Worm (Caenorhabditis elegans) whole organism, L4 larva: ENCODE data around the gene ZC15.10.

Source experiments
- F26F4.8 ChIP-seq: fragments of 200-800 bp; sonication (Bioruptor generic); conservative IDR thresholded peaks from 2 replicates; pipeline ENCODE4 v1.3.6; 2022; ENCODE audit warnings: missing genetic modification characterization, missing compliant biosample characterization
- Y75B8A.6 ChIP-seq: fragments of 200-800 bp; sonication (Bioruptor generic); IDR thresholded peaks from 2 replicates; pipeline ENCODE4 v1.3.6; 2022; ENCODE audit warnings: missing genetic modification reagents, missing genetic modification characterization, missing compliant biosample characterization
- ama-1 ChIP-seq: fragments of 150-350 bp; optimal IDR thresholded peaks from 2 replicates; lab custom pipeline; 2014; ENCODE audit warnings: inconsistent platforms, mixed read lengths
- ceh-20 ChIP-seq: fragments of 200-800 bp; sonication (Bioruptor generic); IDR thresholded peaks from 2 replicates; pipeline ENCODE4 v1.3.6; 2022; ENCODE audit warnings: missing genetic modification reagents, missing genetic modification characterization, missing compliant biosample characterization
- ceh-32 ChIP-seq: sonication (generic microtip); optimal IDR thresholded peaks from 2 replicates; lab custom pipeline; 2016; ENCODE audit warnings: mild to moderate bottlenecking, missing genetic modification characterization, missing compliant biosample characterization; ENCODE audit not compliant: poor library complexity
- dpl-1 ChIP-seq: fragments of 150-350 bp; optimal IDR thresholded peaks from 2 replicates; lab custom pipeline; 2014; ENCODE audit warnings: missing biosample characterization, missing genetic modification reagents, missing genetic modification characterization
- dve-1 ChIP-seq: sonication (generic microtip); optimal IDR thresholded peaks from 2 replicates; lab custom pipeline; 2017; ENCODE audit warnings: antibody characterized with exemption, mild to moderate bottlenecking, missing genetic modification characterization, missing compliant biosample characterization; ENCODE audit not compliant: insufficient read depth
- egl-27 ChIP-seq: sonication (generic microtip); optimal IDR thresholded peaks from 3 replicates; lab custom pipeline; 2017; ENCODE audit warnings: missing biosample characterization, missing genetic modification reagents, missing genetic modification characterization
- lin-38 ChIP-seq: fragments of 200-800 bp; sonication (Bioruptor generic); IDR thresholded peaks from 2 replicates; pipeline ENCODE4 v1.3.6; 2022; ENCODE audit warnings: missing genetic modification reagents, missing genetic modification characterization, missing compliant biosample characterization
- mdt-29 ChIP-seq: fragments of 200-800 bp; sonication (Bioruptor generic); IDR thresholded peaks from 2 replicates; pipeline ENCODE4 v1.3.6; 2022; ENCODE audit warnings: missing genetic modification reagents, missing genetic modification characterization, missing compliant biosample characterization
- mep-1 ChIP-seq: fragments of 150-350 bp; sonication (generic microtip); optimal IDR thresholded peaks from 3 replicates; lab custom pipeline; 2014; ENCODE audit warnings: missing biosample characterization, missing genetic modification characterization
- rbr-2 ChIP-seq: sonication (generic microtip); optimal IDR thresholded peaks from 2 replicates; lab custom pipeline; 2016; ENCODE audit warnings: missing genotype, missing genetic modification characterization, missing compliant biosample characterization
- set-16 ChIP-seq: fragments of 200-800 bp; sonication (Bioruptor generic); IDR thresholded peaks from 2 replicates; pipeline ENCODE4 v1.3.6; 2022; ENCODE audit warnings: missing genetic modification reagents, missing genetic modification characterization, missing compliant biosample characterization
- unc-62 ChIP-seq, 3 experiments: fragments of 150-350 bp in 1 of 3; sonication (generic microtip); optimal IDR thresholded peaks in 2 of 3; peaks in 1 of 3; 1 replicate in 1 of 3; 2 replicates in 2 of 3; lab custom pipeline; 2014 to 2017; ENCODE audit warnings: missing biosample characterization in 3 of 3, missing genetic modification characterization in 3 of 3, missing genetic modification reagents in 3 of 3, missing genotype in 1 of 3

DNA sequence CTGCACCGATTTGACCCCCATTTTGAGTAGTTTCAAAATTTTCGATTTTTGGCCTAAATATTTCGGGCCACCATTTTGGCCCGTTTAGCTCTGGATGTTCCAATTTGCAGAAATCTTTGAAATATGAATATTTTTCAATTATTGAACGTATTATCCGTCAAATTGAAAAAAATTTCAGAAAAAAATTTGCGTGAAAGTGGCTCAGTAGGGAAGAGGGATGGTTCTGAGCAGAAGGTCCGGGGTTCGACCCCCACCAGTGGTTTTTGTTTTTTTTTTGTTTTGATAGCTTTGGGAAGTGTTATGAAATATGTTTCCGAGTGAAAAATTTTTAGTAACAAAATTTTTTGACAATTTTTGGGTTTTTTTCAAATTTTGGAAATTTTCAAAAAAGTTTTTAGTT is 31.2 kb upstream of the ZC15.10 start:
- TF ChIP-seq F26F4.8 (no peak), set-16 (GFP tag; lab: Robert Waterston, UW) (no peak), mep-1 (tag; lab: Kevin White, UChicago) (no peak), ceh-20 (GFP tag; lab: Robert Waterston, UW) (no peak), dpl-1 (GFP tag; lab: Kevin White, UChicago) (no peak), rbr-2 (tag; lab: Kevin White, UChicago) (no peak), ceh-32 (tag; lab: Kevin White, UChicago) (no peak), ama-1 (lab: Kevin White, UChicago) (no peak), dve-1 (tag; lab: Kevin White, UChicago) (no peak), egl-27 (tag; lab: Kevin White, UChicago) (no peak), unc-62 (GFP tag; optimal IDR thresholded peaks at IDR 0.05 in 1 of 2; lab: Kevin White, UChicago) (no peak), unc-62 (tag; optimal IDR thresholded peaks at IDR 0.05; lab: Kevin White, UChicago) (no peak), lin-38 (no peak), mdt-29 (GFP tag; lab: Robert Waterston, UW) (no peak), Y75B8A.6 (GFP tag; lab: Robert Waterston, UW) (no peak)
